Worm (Caenorhabditis elegans) whole organism, L4 larva: ENCODE measurements around the gene cchl-1.

Experiments used
- F37D6.2 ChIP-seq: sonication (generic microtip); optimal IDR thresholded peaks from 2 replicates; lab custom pipeline; 2016; ENCODE audit warnings: mild to moderate bottlenecking, missing genetic modification characterization, missing compliant biosample characterization
- Y75B8A.6 ChIP-seq: fragments of 200-800 bp; sonication (Bioruptor generic); IDR thresholded peaks from 2 replicates; pipeline ENCODE4 v1.3.6; 2022; ENCODE audit warnings: missing genetic modification reagents, missing genetic modification characterization, missing compliant biosample characterization
- ces-1 ChIP-seq: fragments of 150-350 bp; sonication (generic microtip); optimal IDR thresholded peaks from 4 replicates; lab custom pipeline; 2014; ENCODE audit warnings: missing biosample characterization, missing genetic modification reagents, missing genetic modification characterization
- nhr-237 ChIP-seq: sonication (generic microtip); optimal IDR thresholded peaks from 2 replicates; lab custom pipeline; 2017; ENCODE audit warnings: missing biosample characterization, missing genetic modification characterization
- nhr-77 ChIP-seq: fragments of 150-350 bp; optimal IDR thresholded peaks from 2 replicates; lab custom pipeline; 2014; ENCODE audit warnings: missing biosample characterization, missing genetic modification characterization
- pqm-1 ChIP-seq: sonication (generic microtip); optimal IDR thresholded peaks from 2 replicates; lab custom pipeline; 2017; ENCODE audit warnings: missing biosample characterization, missing genetic modification characterization
- skn-1 ChIP-seq: fragments of 150-350 bp; optimal IDR thresholded peaks from 2 replicates; lab custom pipeline; 2014; ENCODE audit warnings: missing biosample characterization, missing genetic modification characterization
- spr-1 ChIP-seq: sonication (generic microtip); optimal IDR thresholded peaks from 2 replicates; lab custom pipeline; 2016; ENCODE audit warnings: mild to moderate bottlenecking, missing genetic modification characterization, missing compliant biosample characterization

ce11 chrII:11234751-11235150 lies 1.4 kb downstream of the cchl-1 start, which contains the start of gene cox-15:
- TF ChIP-seq spr-1 (tag; lab: Kevin White, UChicago) (no peak), skn-1 (no peak), ces-1 (GFP tag; lab: Kevin White, UChicago) (no peak), F37D6.2 (no peak), pqm-1 (tag; lab: Kevin White, UChicago) (no peak), Y75B8A.6 (GFP tag; lab: Robert Waterston, UW) (no peak), nhr-77 (tag; lab: Kevin White, UChicago) (no peak), nhr-237 (tag; lab: Kevin White, UChicago) (no peak)
